Worm (Caenorhabditis elegans): ENCODE data around the gene C15C8.7.

ce11 chrV:12714120-12714519, 30.7 kb downstream of the C15C8.7 start, which contains the start of gene R11D1.4:
- no peak for TF ChIP-seq ztf-11 (tag; optimal IDR thresholded peaks at IDR 0.05)
- TF ChIP-seq unc-120 (tag; optimal IDR thresholded peaks at IDR 0.05; ENCODE audit: poor library complexity, severe bottlenecking): no peak
- TF ChIP-seq snpc-4 (tag; optimal IDR thresholded peaks at IDR 0.05): no peak
- no peak for TF ChIP-seq elt-3 (tag; optimal IDR thresholded peaks at IDR 0.05)
- no peak for TF ChIP-seq unc-39 (tag; optimal IDR thresholded peaks at IDR 0.05)
- no peak for TF ChIP-seq ceh-43 (GFP tag; optimal IDR thresholded peaks at IDR 0.05)
- no peak for TF ChIP-seq ceh-39 (tag; optimal IDR thresholded peaks at IDR 0.05)
- TF ChIP-seq nhr-12 (tag; optimal IDR thresholded peaks at IDR 0.05): no peak
- TF ChIP-seq blmp-1 (tag; optimal IDR thresholded peaks at IDR 0.05): no peak
- no peak for TF ChIP-seq nhr-76 (tag; optimal IDR thresholded peaks at IDR 0.05)
- TF ChIP-seq ces-1 (GFP tag; optimal IDR thresholded peaks at IDR 0.05): no peak
- TF ChIP-seq unc-62 (GFP tag; optimal IDR thresholded peaks at IDR 0.05): no peak
- TF ChIP-seq lsy-2 (tag; optimal IDR thresholded peaks at IDR 0.05): no peak
